Fruit fly (Drosophila melanogaster) whole organism, embryonic: ENCODE measurements around the gene CG6912.
A peak's percentile ranks its signal among the peaks of the same experiment; 100 is the strongest.

Experiments
- Antp ChIP-seq: fragments of 200-800 bp; sonication (Bioruptor generic); optimal IDR thresholded peaks from 3 replicates; lab custom pipeline; 2016; ENCODE audit warnings: missing biosample characterization, missing genetic modification characterization
- Atf6 ChIP-seq: fragments of 200-800 bp; sonication (Bioruptor generic); IDR thresholded peaks from 2 replicates; pipeline ENCODE4 v1.3.6; 2022; ENCODE audit warnings: missing biosample characterization, missing genetic modification characterization
- CG10959 ChIP-seq: fragments of 200-800 bp; sonication (Bioruptor generic); IDR thresholded peaks from 2 replicates; pipeline ENCODE4 v1.3.6; 2022; ENCODE audit warnings: missing biosample characterization, missing genetic modification characterization
- CG11247 ChIP-seq: fragments of 200-800 bp; sonication (Bioruptor generic); IDR thresholded peaks from 2 replicates; pipeline ENCODE4 v1.3.6; 2022; ENCODE audit warnings: missing biosample characterization, missing genetic modification characterization
- CG13624 ChIP-seq: fragments of 200-800 bp; sonication (Bioruptor generic); optimal IDR thresholded peaks from 2 replicates; lab custom pipeline; 2016; ENCODE audit warnings: missing biosample characterization, missing genetic modification characterization
- CG15011 ChIP-seq: fragments of 200-800 bp; sonication (Bioruptor generic); optimal IDR thresholded peaks from 3 replicates; lab custom pipeline; 2018; ENCODE audit warnings: missing biosample characterization, mild to moderate bottlenecking, missing genetic modification characterization
- CG15073 ChIP-seq: fragments of 200-800 bp; sonication (Bioruptor generic); optimal IDR thresholded peaks from 2 replicates; lab custom pipeline; 2016; ENCODE audit warnings: missing biosample characterization, missing genetic modification characterization
- CG17186 ChIP-seq: fragments of 200-800 bp; sonication (Bioruptor generic); optimal IDR thresholded peaks from 3 replicates; lab custom pipeline; 2017; ENCODE audit warnings: missing biosample characterization, missing genetic modification reagents, missing genetic modification characterization
- CG17829 ChIP-seq: fragments of 200-800 bp; optimal IDR thresholded peaks from 2 replicates; lab custom pipeline; 2019; ENCODE audit warnings: missing biosample characterization, mild to moderate bottlenecking, missing genetic modification characterization, moderate library complexity
- CG2678 ChIP-seq: fragments of 200-800 bp; sonication (Bioruptor generic); optimal IDR thresholded peaks from 3 replicates; lab custom pipeline; 2019; ENCODE audit warnings: missing biosample characterization, mild to moderate bottlenecking, missing genetic modification characterization, moderate library complexity
- CG31224 ChIP-seq: fragments of 200-800 bp; sonication (Bioruptor generic); IDR thresholded peaks from 2 replicates; pipeline ENCODE4 v1.3.6; 2022; ENCODE audit warnings: missing biosample characterization, missing genetic modification characterization
- CG3281 ChIP-seq: fragments of 200-800 bp; sonication (Bioruptor generic); optimal IDR thresholded peaks from 3 replicates; lab custom pipeline; 2017; ENCODE audit warnings: missing biosample characterization, mild to moderate bottlenecking, missing genetic modification characterization
- CG4328 ChIP-seq: fragments of 200-800 bp; sonication (Bioruptor generic); optimal IDR thresholded peaks from 3 replicates; lab custom pipeline; 2017; ENCODE audit warnings: missing biosample characterization, missing genetic modification reagents, missing genetic modification characterization
- CG4360 ChIP-seq: fragments of 200-800 bp; sonication (Bioruptor generic); IDR thresholded peaks from 2 replicates; pipeline ENCODE4 v1.3.6; 2022; ENCODE audit warnings: missing biosample characterization, missing genetic modification characterization
- CG43689 ChIP-seq: fragments of 200-800 bp; sonication (Bioruptor generic); IDR thresholded peaks from 2 replicates; pipeline ENCODE4 v1.3.6; 2022; ENCODE audit warnings: missing biosample characterization, missing genetic modification characterization
- CG6854 ChIP-seq: fragments of 200-800 bp; sonication (Bioruptor generic); optimal IDR thresholded peaks from 3 replicates; lab custom pipeline; 2017; ENCODE audit warnings: missing biosample characterization, mild to moderate bottlenecking, missing genetic modification characterization
- CG7556 ChIP-seq: fragments of 200-800 bp; sonication (Bioruptor generic); optimal IDR thresholded peaks from 2 replicates; lab custom pipeline; 2017; ENCODE audit warnings: missing biosample characterization, mild to moderate bottlenecking, missing genetic modification characterization
- CG7786 ChIP-seq: fragments of 200-800 bp; sonication (Bioruptor generic); optimal IDR thresholded peaks from 2 replicates; lab custom pipeline; 2016; ENCODE audit warnings: missing biosample characterization, missing genetic modification characterization
- CG8944 ChIP-seq: fragments of 200-800 bp; sonication (Bioruptor generic); optimal IDR thresholded peaks from 3 replicates; lab custom pipeline; 2016; ENCODE audit warnings: missing biosample characterization, missing genetic modification characterization
- CG9932 ChIP-seq: fragments of 200-800 bp; sonication (Bioruptor generic); IDR thresholded peaks from 2 replicates; pipeline ENCODE4 v1.3.6; 2022; ENCODE audit warnings: missing biosample characterization, missing genetic modification characterization
- Dip3 ChIP-seq: fragments of 200-800 bp; sonication (Bioruptor generic); optimal IDR thresholded peaks from 3 replicates; lab custom pipeline; 2016; ENCODE audit warnings: missing biosample characterization, missing genetic modification characterization
- Doc3 ChIP-seq: fragments of 200-800 bp; sonication (Bioruptor generic); IDR thresholded peaks from 3 replicates; pipeline ENCODE4 v1.3.6; 2022; ENCODE audit warnings: missing biosample characterization, missing genetic modification characterization; ENCODE audit not compliant: partially characterized antibody
- Drgx ChIP-seq: fragments of 200-800 bp; sonication (Bioruptor generic); IDR thresholded peaks from 2 replicates; pipeline ENCODE4 v1.3.6; 2022; ENCODE audit warnings: missing biosample characterization, missing genetic modification characterization
- HHEX ChIP-seq: fragments of 200-800 bp; sonication (Bioruptor generic); optimal IDR thresholded peaks from 3 replicates; lab custom pipeline; 2017; ENCODE audit warnings: missing biosample characterization, mild to moderate bottlenecking, missing genetic modification characterization, missing genetic modification reagents
- NK7.1 ChIP-seq: fragments of 200-800 bp; sonication (Bioruptor generic); optimal IDR thresholded peaks from 3 replicates; lab custom pipeline; 2016; ENCODE audit warnings: missing biosample characterization, missing genetic modification characterization
- Neu2 ChIP-seq: fragments of 200-800 bp; sonication (Bioruptor generic); optimal IDR thresholded peaks from 3 replicates; lab custom pipeline; 2016; ENCODE audit warnings: missing biosample characterization, missing genetic modification characterization, borderline replicate concordance
- Oli ChIP-seq: fragments of 200-800 bp; sonication (Bioruptor generic); optimal IDR thresholded peaks from 2 replicates; lab custom pipeline; 2018; ENCODE audit warnings: missing biosample characterization, mild to moderate bottlenecking, missing genetic modification characterization, moderate library complexity
- PHDP ChIP-seq: fragments of 200-800 bp; sonication (Bioruptor generic); optimal IDR thresholded peaks from 3 replicates; lab custom pipeline; 2018; ENCODE audit warnings: missing biosample characterization, mild to moderate bottlenecking, missing genetic modification characterization, moderate library complexity
- Sox102F ChIP-seq: fragments of 200-800 bp; sonication (Bioruptor generic); optimal IDR thresholded peaks from 2 replicates; lab custom pipeline; 2018; ENCODE audit warnings: missing biosample characterization, mild to moderate bottlenecking, missing genetic modification characterization, moderate library complexity
- ap ChIP-seq: fragments of 200-800 bp; sonication (Bioruptor generic); IDR thresholded peaks from 2 replicates; pipeline ENCODE4 v1.3.6; 2022; ENCODE audit warnings: missing biosample characterization, missing genetic modification characterization
- bab2 ChIP-seq: fragments of 200-800 bp; sonication (Bioruptor generic); optimal IDR thresholded peaks from 2 replicates; lab custom pipeline; 2016; ENCODE audit warnings: missing biosample characterization, missing genetic modification characterization
- bbx ChIP-seq: fragments of 200-800 bp; sonication (Bioruptor generic); IDR thresholded peaks from 2 replicates; pipeline ENCODE4 v1.3.6; 2022; ENCODE audit warnings: missing biosample characterization, missing genetic modification characterization; ENCODE audit not compliant: partially characterized antibody
- crc ChIP-seq: fragments of 200-800 bp; sonication (Bioruptor generic); optimal IDR thresholded peaks from 2 replicates; lab custom pipeline; 2016; ENCODE audit warnings: missing biosample characterization, missing genetic modification characterization
- dmrt99B ChIP-seq: fragments of 200-800 bp; sonication (Bioruptor generic); optimal IDR thresholded peaks from 2 replicates; lab custom pipeline; 2018; ENCODE audit warnings: missing biosample characterization, mild to moderate bottlenecking, missing genetic modification characterization, moderate library complexity
- fd3F ChIP-seq: fragments of 200-800 bp; sonication (Bioruptor generic); optimal IDR thresholded peaks from 2 replicates; lab custom pipeline; 2018; ENCODE audit warnings: missing biosample characterization, mild to moderate bottlenecking, missing genetic modification characterization, moderate library complexity
- ken ChIP-seq: fragments of 200-800 bp; sonication (Bioruptor generic); IDR thresholded peaks from 3 replicates; pipeline ENCODE4 v1.3.6; 2022; ENCODE audit warnings: missing biosample characterization, missing genetic modification characterization
- lilli ChIP-seq: fragments of 200-800 bp; sonication (Bioruptor generic); optimal IDR thresholded peaks from 3 replicates; lab custom pipeline; 2016; ENCODE audit warnings: missing biosample characterization, missing genetic modification characterization
- nmo ChIP-seq: fragments of 200-800 bp; sonication (Bioruptor generic); optimal IDR thresholded peaks from 2 replicates; lab custom pipeline; 2018; ENCODE audit warnings: missing biosample characterization, mild to moderate bottlenecking, missing genetic modification characterization, moderate library complexity
- onecut ChIP-seq: fragments of 200-800 bp; sonication (Bioruptor generic); IDR thresholded peaks from 2 replicates; pipeline ENCODE4 v1.3.6; 2022; ENCODE audit warnings: missing biosample characterization, missing genetic modification characterization
- pb ChIP-seq: fragments of 200-800 bp; sonication (Bioruptor generic); optimal IDR thresholded peaks from 3 replicates; lab custom pipeline; 2016; ENCODE audit warnings: missing biosample characterization, missing genetic modification characterization
- phol ChIP-seq: fragments of 200-800 bp; sonication (Bioruptor generic); optimal IDR thresholded peaks from 3 replicates; lab custom pipeline; 2018; ENCODE audit warnings: missing biosample characterization, mild to moderate bottlenecking, missing genetic modification characterization, moderate library complexity
- ro ChIP-seq: fragments of 200-800 bp; sonication (Bioruptor generic); IDR thresholded peaks from 2 replicates; pipeline ENCODE4 v1.3.6; 2022; ENCODE audit warnings: missing biosample characterization, missing genetic modification characterization
- salm ChIP-seq: fragments of 200-800 bp; sonication (Bioruptor generic); optimal IDR thresholded peaks from 2 replicates; lab custom pipeline; 2018; ENCODE audit warnings: missing biosample characterization, mild to moderate bottlenecking, missing genetic modification characterization
- seq ChIP-seq: fragments of 200-800 bp; sonication (Bioruptor generic); IDR thresholded peaks from 2 replicates; pipeline ENCODE4 v1.3.6; 2022; ENCODE audit warnings: missing biosample characterization, missing genetic modification characterization
- sisA ChIP-seq: fragments of 200-800 bp; sonication (Bioruptor generic); IDR thresholded peaks from 2 replicates; pipeline ENCODE4 v1.3.6; 2022; ENCODE audit warnings: missing biosample characterization, missing genetic modification characterization
- so ChIP-seq: fragments of 200-800 bp; sonication (Bioruptor generic); IDR thresholded peaks from 3 replicates; pipeline ENCODE4 v1.3.6; 2022; ENCODE audit warnings: missing biosample characterization, missing genetic modification characterization
- tgo ChIP-seq: fragments of 200-800 bp; sonication (Bioruptor generic); IDR thresholded peaks from 3 replicates; pipeline ENCODE4 v1.3.6; 2022; ENCODE audit warnings: missing biosample characterization, missing genetic modification characterization
- toy ChIP-seq: fragments of 200-800 bp; sonication (Bioruptor generic); IDR thresholded peaks from 2 replicates; pipeline ENCODE4 v1.3.6; 2022; ENCODE audit warnings: missing biosample characterization, missing genetic modification characterization
- zen2 ChIP-seq: fragments of 200-800 bp; sonication (Bioruptor generic); IDR thresholded peaks from 3 replicates; pipeline ENCODE4 v1.3.6; 2022; ENCODE audit warnings: missing biosample characterization, missing genetic modification characterization; ENCODE audit not compliant: partially characterized antibody
- zfh1 ChIP-seq: fragments of 200-800 bp; sonication (Bioruptor generic); IDR thresholded peaks from 3 replicates; pipeline ENCODE4 v1.3.6; 2022; ENCODE audit warnings: missing biosample characterization, missing genetic modification characterization

CG6912 gene

dm6 chr3R:15139010-15139815, 2.4 kb upstream of the CG6912 start (continued):
- TF ChIP-seq ap (no peak), ro (GFP tag; lab: Robert Waterston, UW) (no peak), CG6854 (GFP tag; lab: Kevin White, UChicago) (no peak), CG9932 (GFP tag; lab: Robert Waterston, UW) (0 out of 2 replicates have a peak, but pooled peaks have one; percentile 42), CG7556 (GFP tag; lab: Kevin White, UChicago) (peak; percentile 38), Neu2 (GFP tag; lab: Kevin White, UChicago) (no peak), CG15073 (peak; percentile 69), Dip3 (GFP tag; lab: Kevin White, UChicago) (peak; percentile 42), PHDP (tag; lab: Kevin White, UChicago) (peak; percentile 32), so (GFP tag; lab: Robert Waterston, UW) (no peak), seq (GFP tag; lab: Robert Waterston, UW) (peak; percentile 30; the same call in 1 of the 2 replicates), CG3281 (GFP tag; lab: Kevin White, UChicago) (no peak), toy (no peak), CG15011 (GFP tag; lab: Kevin White, UChicago) (no peak), phol (tag; lab: Kevin White, UChicago) (peak; percentile 32), Oli (tag; lab: Kevin White, UChicago) (peak; percentile 65), NK7.1 (GFP tag; lab: Kevin White, UChicago) (no peak), crc (no peak), sisA (GFP tag; lab: Robert Waterston, UW) (no peak), fd3F (peak; percentile 9), CG17829 (tag; lab: Kevin White, UChicago) (no peak), dmrt99B (tag; lab: Kevin White, UChicago) (peak; percentile 44), Doc3 (GFP tag; lab: Robert Waterston, UW) (no peak), tgo (GFP tag; lab: Robert Waterston, UW) (no peak), CG4360 (GFP tag; lab: Robert Waterston, UW) (no peak), CG2678 (tag; lab: Kevin White, UChicago) (peak; percentile 43), HHEX (GFP tag; lab: Kevin White, UChicago) (no peak), CG8944 (GFP tag; lab: Kevin White, UChicago) (no peak), pb (GFP tag; lab: Kevin White, UChicago) (no peak), CG17186 (GFP tag; lab: Kevin White, UChicago) (no peak), CG4328 (GFP tag; lab: Kevin White, UChicago) (no peak), ken (GFP tag; lab: Robert Waterston, UW) (no peak), Antp (no peak), bbx (GFP tag; lab: Robert Waterston, UW) (no peak), CG31224 (GFP tag; lab: Robert Waterston, UW) (no peak), nmo (GFP tag; lab: Kevin White, UChicago) (peak; percentile 60), bab2 (GFP tag; lab: Kevin White, UChicago) (peak; percentile 23), CG13624 (peak; percentile 28), salm (tag; lab: Kevin White, UChicago) (no peak), CG11247 (GFP tag; lab: Robert Waterston, UW) (no peak), CG7786 (GFP tag; lab: Kevin White, UChicago) (peak; percentile 24), Atf6 (GFP tag; lab: Robert Waterston, UW) (peak; percentile 51; the same call in 1 of the 2 replicates), CG43689 (GFP tag; lab: Robert Waterston, UW) (no peak), Drgx (no peak), lilli (GFP tag; lab: Kevin White, UChicago) (peak; percentile 61), zen2 (GFP tag; lab: Robert Waterston, UW) (no peak), CG10959 (GFP tag; lab: Robert Waterston, UW) (no peak), Sox102F (peak; percentile 44), onecut (GFP tag; lab: Robert Waterston, UW) (no peak), zfh1 (GFP tag; lab: Robert Waterston, UW) (no peak)
